Worm (Caenorhabditis elegans): ENCODE measurements around the gene B0001.5.

The B0001.5 gene

DNA sequence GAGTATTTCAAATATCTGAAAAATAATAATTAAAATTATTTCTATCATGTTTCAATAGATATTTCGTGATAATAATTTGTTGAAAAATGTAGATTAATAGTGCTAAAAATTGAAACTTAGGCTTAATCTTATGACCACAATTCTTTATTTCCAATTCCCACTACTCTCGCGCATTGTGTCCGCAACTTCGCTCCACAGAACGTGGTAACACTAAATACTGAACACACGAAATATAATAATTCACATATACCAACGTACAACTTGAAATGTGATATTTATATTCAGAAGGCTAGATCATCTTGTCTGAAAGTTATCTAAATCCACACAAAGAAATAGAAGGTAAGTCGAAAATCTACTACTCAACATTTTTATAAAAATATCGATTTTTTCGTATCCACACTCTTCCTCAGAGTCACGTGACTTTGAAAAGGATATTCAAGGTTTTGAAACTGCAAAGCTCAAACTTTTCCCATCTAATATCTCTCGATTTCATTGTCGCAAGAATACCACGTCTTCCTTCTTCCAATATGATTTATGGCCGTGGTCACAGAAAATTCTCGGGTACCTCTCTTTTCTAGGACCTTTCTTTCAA is 13.6 kb upstream of the B0001.5 start, which contains the start of gene eri-12:
TSS of gene eri-12 (plus strand) at position 197 of the 592 bp plus-strand sequence.
- no peak for TF ChIP-seq lin-35 (GFP tag; optimal IDR thresholded peaks at IDR 0.05)

- peak; percentile 64; the same call in 1 of the 2 replicates for TF ChIP-seq Y67H2A.10 (GFP tag; conservative IDR thresholded peaks at IDR 0.05)
- peak; percentile 84 for TF ChIP-seq dox-1 (GFP tag; IDR thresholded peaks at IDR 0.05)
- TF ChIP-seq pbrm-1 (GFP tag; IDR thresholded peaks at IDR 0.05): peak; percentile 39; the same call in 1 of the 2 replicates
- peak; percentile 68 for TF ChIP-seq madf-6 (GFP tag; IDR thresholded peaks at IDR 0.05)
- peak; percentile 71; the same call in 1 of the 2 replicates for TF ChIP-seq cebp-2 (GFP tag; IDR thresholded peaks at IDR 0.05)
- peak; percentile 64; the same call in 1 of the 2 replicates for TF ChIP-seq ekl-4 (GFP tag; IDR thresholded peaks at IDR 0.05)
- TF ChIP-seq hsf-1 (GFP tag; IDR thresholded peaks at IDR 0.05): peak; percentile 98
- TF ChIP-seq aptf-3 (GFP tag; IDR thresholded peaks at IDR 0.05): 0 out of 2 replicates have a peak, but pooled peaks have one; percentile 64
- 0 out of 2 replicates have a peak, but pooled peaks have one; percentile 30 for TF ChIP-seq ceh-40 (GFP tag; IDR thresholded peaks at IDR 0.05)
Measured at ce11 chrIV:12155819-12156218, 12.7 kb upstream of the B0001.5 start.

- TF ChIP-seq madf-10 (tag; optimal IDR thresholded peaks at IDR 0.05): no peak
- peak; percentile 90 for TF ChIP-seq lsl-1 (GFP tag; optimal IDR thresholded peaks at IDR 0.05)
- peak; percentile 69 for TF ChIP-seq efl-1 (GFP tag; optimal IDR thresholded peaks at IDR 0.05)
- no peak for TF ChIP-seq snpc-4 (GFP tag; optimal IDR thresholded peaks at IDR 0.05)
- peak in 1 of 4 experiments; percentile 36 for TF ChIP-seq snpc-4 (tag; optimal IDR thresholded peaks at IDR 0.05)
- TF ChIP-seq F33H1.4 (GFP tag; IDR thresholded peaks at IDR 0.05): peak; percentile 86
- no peak for TF ChIP-seq gei-17 (GFP tag; optimal IDR thresholded peaks at IDR 0.05)
- TF ChIP-seq madf-8 (GFP tag; conservative IDR thresholded peaks at IDR 0.05): peak; percentile 76
- peak; percentile 65; the same call in 1 of the 2 replicates for TF ChIP-seq ceh-91 (GFP tag; IDR thresholded peaks at IDR 0.05)
- TF ChIP-seq xnd-1 (tag; optimal IDR thresholded peaks at IDR 0.05): peak; percentile 83
- no peak for TF ChIP-seq T26A5.8 (tag; optimal IDR thresholded peaks at IDR 0.05)
- TF ChIP-seq nfya-2 (GFP tag; IDR thresholded peaks at IDR 0.05): no peak
- TF ChIP-seq D2030.7 (GFP tag; IDR thresholded peaks at IDR 0.05): peak; percentile 46; the same call in 1 of the 2 replicates
- no peak for TF ChIP-seq zfh-2 (GFP tag; conservative IDR thresholded peaks at IDR 0.05)
- peak; percentile 66 for TF ChIP-seq lin-54 (GFP tag; optimal IDR thresholded peaks at IDR 0.05)
- no peak for TF ChIP-seq ztf-28 (GFP tag; IDR thresholded peaks at IDR 0.05)
- no peak for TF ChIP-seq cebp-1 (GFP tag; IDR thresholded peaks at IDR 0.05)
- no peak for TF ChIP-seq cebp-1 (tag; optimal IDR thresholded peaks at IDR 0.05)
- TF ChIP-seq hlh-26 (GFP tag; conservative IDR thresholded peaks at IDR 0.05): no peak
- peak; percentile 22 for TF ChIP-seq tbp1 (GFP tag; optimal IDR thresholded peaks at IDR 0.05)
- no peak for TF ChIP-seq lag-1 (GFP tag; IDR thresholded peaks at IDR 0.05)
- TF ChIP-seq pbrm-1 (GFP tag; IDR thresholded peaks at IDR 0.05): no peak
- TF ChIP-seq madf-6 (GFP tag; IDR thresholded peaks at IDR 0.05): peak; percentile 88
- TF ChIP-seq nfyb-1 (GFP tag; IDR thresholded peaks at IDR 0.05): no peak
Measured at ce11 chrIV:12154195-12154677, 11.1 kb upstream of the B0001.5 start, which contains the start of gene B0001.7. B0001.7 (minus strand) TSS chrIV:12154245.

ce11 chrIV:12150877-12151276 is 7.7 kb upstream of the B0001.5 start, which contains the start of gene B0001.2:
B0001.2 (minus strand) TSS chrIV:12150977.
- TF ChIP-seq hmg-1.2 (GFP tag; IDR thresholded peaks at IDR 0.05) (0 out of 2 replicates have a peak, but pooled peaks have one; percentile 17), lin-26 (GFP tag; IDR thresholded peaks at IDR 0.05) (0 out of 2 replicates have a peak, but pooled peaks have one; percentile 50), repo-1 (tag; optimal IDR thresholded peaks at IDR 0.05) (no peak)

Data from whole organism, young adult.